Fruit fly (Drosophila melanogaster) whole organism, embryonic: Measurements from ENCODE around the gene CG6040.
A peak's percentile ranks its signal among the peaks of the same experiment; 100 is the strongest.

Experiments
- Blimp-1 ChIP-seq: fragments of 200-800 bp; sonication (Bioruptor generic); optimal IDR thresholded peaks from 3 replicates; lab custom pipeline; 2018; ENCODE audit warnings: missing biosample characterization, missing genetic modification characterization, mild to moderate bottlenecking, moderate library complexity, missing genetic modification reagents
- Bteb2 ChIP-seq: fragments of 200-800 bp; sonication (Bioruptor generic); optimal IDR thresholded peaks from 2 replicates; lab custom pipeline; 2016; ENCODE audit warnings: missing biosample characterization, missing genetic modification characterization
- CG1024 ChIP-seq: fragments of 200-800 bp; sonication (Bioruptor generic); IDR thresholded peaks from 2 replicates; pipeline ENCODE4 v1.3.6; 2022; ENCODE audit warnings: missing biosample characterization, missing genetic modification characterization
- CG10431 ChIP-seq: fragments of 200-800 bp; sonication (Bioruptor generic); optimal IDR thresholded peaks from 3 replicates; lab custom pipeline; 2018; ENCODE audit warnings: missing biosample characterization, mild to moderate bottlenecking, missing genetic modification characterization
- CG11247 ChIP-seq: fragments of 200-800 bp; sonication (Bioruptor generic); IDR thresholded peaks from 2 replicates; pipeline ENCODE4 v1.3.6; 2022; ENCODE audit warnings: missing biosample characterization, missing genetic modification characterization
- CG11723 ChIP-seq: fragments of 200-800 bp; sonication (Bioruptor generic); optimal IDR thresholded peaks from 2 replicates; lab custom pipeline; 2017; ENCODE audit warnings: missing biosample characterization, mild to moderate bottlenecking, missing genetic modification characterization
- CG12236 ChIP-seq: fragments of 200-800 bp; sonication (Bioruptor generic); optimal IDR thresholded peaks from 2 replicates; lab custom pipeline; 2016; ENCODE audit warnings: missing biosample characterization, missing genetic modification characterization
- CG12299 ChIP-seq: fragments of 200-800 bp; sonication (Bioruptor generic); optimal IDR thresholded peaks from 2 replicates; lab custom pipeline; 2018; ENCODE audit warnings: missing biosample characterization, mild to moderate bottlenecking, missing genetic modification characterization
- CG1233 ChIP-seq: fragments of 200-800 bp; sonication (Bioruptor generic); optimal IDR thresholded peaks from 4 replicates; lab custom pipeline; 2018; ENCODE audit warnings: missing biosample characterization, mild to moderate bottlenecking, missing genetic modification characterization
- CG13424 ChIP-seq: fragments of 200-800 bp; sonication (Bioruptor generic); optimal IDR thresholded peaks from 2 replicates; lab custom pipeline; 2019; ENCODE audit warnings: missing biosample characterization, mild to moderate bottlenecking, missing genetic modification characterization, moderate library complexity
- CG15073 ChIP-seq: fragments of 200-800 bp; sonication (Bioruptor generic); optimal IDR thresholded peaks from 2 replicates; lab custom pipeline; 2016; ENCODE audit warnings: missing biosample characterization, missing genetic modification characterization
- CG1602 ChIP-seq: fragments of 200-800 bp; sonication (Bioruptor generic); optimal IDR thresholded peaks from 3 replicates; lab custom pipeline; 2016; ENCODE audit warnings: missing biosample characterization, missing genetic modification characterization
- CG16779 ChIP-seq: fragments of 200-800 bp; sonication (Bioruptor generic); IDR thresholded peaks from 2 replicates; pipeline ENCODE4 v1.3.6; 2022; ENCODE audit warnings: missing biosample characterization, missing genetic modification characterization
- CG16815 ChIP-seq: fragments of 200-800 bp; sonication (Bioruptor generic); optimal IDR thresholded peaks from 3 replicates; lab custom pipeline; 2017; ENCODE audit warnings: missing biosample characterization, mild to moderate bottlenecking, missing genetic modification characterization
- CG17359 ChIP-seq: fragments of 200-800 bp; sonication (Bioruptor generic); optimal IDR thresholded peaks from 3 replicates; lab custom pipeline; 2018; ENCODE audit warnings: missing biosample characterization, mild to moderate bottlenecking, missing genetic modification characterization, moderate library complexity
- CG17612 ChIP-seq: fragments of 200-800 bp; sonication (Bioruptor generic); IDR thresholded peaks from 2 replicates; pipeline ENCODE4 v1.3.6; 2022; ENCODE audit warnings: missing biosample characterization, missing genetic modification characterization
- CG4282 ChIP-seq: fragments of 200-800 bp; sonication (Bioruptor generic); optimal IDR thresholded peaks from 2 replicates; lab custom pipeline; 2016; ENCODE audit warnings: missing biosample characterization, missing genetic modification characterization
- CG6765 ChIP-seq: fragments of 200-800 bp; sonication (Bioruptor generic); optimal IDR thresholded peaks from 3 replicates; lab custom pipeline; 2017; ENCODE audit warnings: missing biosample characterization, mild to moderate bottlenecking, missing genetic modification characterization
- CG7372 ChIP-seq: fragments of 200-800 bp; sonication (Bioruptor generic); IDR thresholded peaks from 2 replicates; pipeline ENCODE4 v1.3.6; 2022; ENCODE audit warnings: missing biosample characterization, missing genetic modification characterization
- CG7963 ChIP-seq: fragments of 200-800 bp; sonication (Bioruptor generic); IDR thresholded peaks from 3 replicates; pipeline ENCODE4 v1.3.6; 2022; ENCODE audit warnings: missing biosample characterization, missing genetic modification characterization; ENCODE audit not compliant: partially characterized antibody
- CG8089 ChIP-seq: fragments of 200-800 bp; sonication (Bioruptor generic); optimal IDR thresholded peaks from 3 replicates; lab custom pipeline; 2016; ENCODE audit warnings: missing biosample characterization, missing genetic modification characterization
- CG8478 ChIP-seq: fragments of >200 bp; optimal IDR thresholded peaks from 2 replicates; lab custom pipeline; 2018
- CG8765 ChIP-seq: fragments of 200-800 bp; sonication (Bioruptor generic); IDR thresholded peaks from 2 replicates; pipeline ENCODE4 v1.3.6; 2022; ENCODE audit warnings: missing biosample characterization, missing genetic modification characterization
- CTCF ChIP-seq: fragments of 200-800 bp; sonication (Bioruptor generic); optimal IDR thresholded peaks from 2 replicates; lab custom pipeline; 2017; ENCODE audit warnings: missing biosample characterization, mild to moderate bottlenecking, missing genetic modification characterization, moderate library complexity
- CoRest ChIP-seq: fragments of 200-800 bp; sonication (Bioruptor generic); optimal IDR thresholded peaks from 3 replicates; lab custom pipeline; 2018; ENCODE audit warnings: missing biosample characterization, mild to moderate bottlenecking, missing genetic modification characterization, moderate library complexity
- Drgx ChIP-seq: fragments of 200-800 bp; sonication (Bioruptor generic); IDR thresholded peaks from 2 replicates; pipeline ENCODE4 v1.3.6; 2022; ENCODE audit warnings: missing biosample characterization, missing genetic modification characterization
- E2f1 ChIP-seq: fragments of 200-800 bp; sonication (Bioruptor generic); IDR thresholded peaks from 2 replicates; pipeline ENCODE4 v1.3.6; 2022; ENCODE audit warnings: missing biosample characterization, missing genetic modification characterization
- Elba2 ChIP-seq: fragments of 200-800 bp; sonication (Bioruptor generic); optimal IDR thresholded peaks from 3 replicates; lab custom pipeline; 2016; ENCODE audit warnings: missing biosample characterization, missing genetic modification characterization
- HLH4C ChIP-seq: fragments of 200-800 bp; sonication (Bioruptor generic); IDR thresholded peaks from 3 replicates; pipeline ENCODE4 v1.3.6; 2022; ENCODE audit warnings: missing biosample characterization, missing genetic modification characterization; ENCODE audit not compliant: partially characterized antibody
- MTF-1 ChIP-seq: fragments of 200-800 bp; sonication (Bioruptor generic); optimal IDR thresholded peaks from 2 replicates; lab custom pipeline; 2018; ENCODE audit warnings: missing biosample characterization, mild to moderate bottlenecking, missing genetic modification characterization, borderline replicate concordance
- Sox100B ChIP-seq: fragments of 200-800 bp; sonication (Bioruptor generic); optimal IDR thresholded peaks from 3 replicates; lab custom pipeline; 2018; ENCODE audit warnings: missing biosample characterization, mild to moderate bottlenecking, missing genetic modification characterization
- Sry-β ChIP-seq: fragments of 200-800 bp; sonication (Bioruptor generic); optimal IDR thresholded peaks from 2 replicates; lab custom pipeline; 2018; ENCODE audit warnings: missing biosample characterization, mild to moderate bottlenecking, missing genetic modification characterization, moderate library complexity
- Taf1 ChIP-seq: fragments of 200-800 bp; sonication (Bioruptor generic); IDR thresholded peaks from 2 replicates; pipeline ENCODE4 v1.3.6; 2022; ENCODE audit warnings: missing biosample characterization, missing genetic modification characterization
- Tbp ChIP-seq: fragments of >200 bp; optimal IDR thresholded peaks from 2 replicates; lab custom pipeline; 2018; ENCODE audit warnings: missing biosample characterization, missing genetic modification characterization
- ab ChIP-seq: fragments of 200-800 bp; sonication (Bioruptor generic); optimal IDR thresholded peaks from 2 replicates; lab custom pipeline; 2016; ENCODE audit warnings: missing biosample characterization, missing genetic modification characterization
- ap ChIP-seq: fragments of 200-800 bp; sonication (Bioruptor generic); IDR thresholded peaks from 2 replicates; pipeline ENCODE4 v1.3.6; 2022; ENCODE audit warnings: missing biosample characterization, missing genetic modification characterization
- ase ChIP-seq: fragments of 200-800 bp; sonication (Bioruptor generic); IDR thresholded peaks from 3 replicates; pipeline ENCODE4 v1.3.6; 2022; ENCODE audit warnings: missing biosample characterization, missing genetic modification characterization
- cato ChIP-seq: fragments of 200-800 bp; sonication (Bioruptor generic); optimal IDR thresholded peaks from 2 replicates; lab custom pipeline; 2016; ENCODE audit warnings: missing biosample characterization, missing genetic modification characterization, borderline replicate concordance
- chif ChIP-seq, 2 experiments: fragments of 200-800 bp; sonication (Bioruptor generic); optimal IDR thresholded peaks; 3 replicates each; lab custom pipeline; 2016; ENCODE audit warnings: missing biosample characterization in 2 of 2, missing genetic modification characterization in 2 of 2
- dan ChIP-seq: fragments of 200-800 bp; sonication (Bioruptor generic); IDR thresholded peaks from 2 replicates; pipeline ENCODE4 v1.3.6; 2022; ENCODE audit warnings: missing biosample characterization, missing genetic modification characterization
- esg ChIP-seq: fragments of 200-800 bp; sonication (Bioruptor generic); conservative IDR thresholded peaks from 2 replicates; pipeline ENCODE4 v1.3.6; 2022; ENCODE audit warnings: missing biosample characterization, missing genetic modification characterization
- exex ChIP-seq: fragments of 200-800 bp; sonication (Bioruptor generic); optimal IDR thresholded peaks from 4 replicates; lab custom pipeline; 2018; ENCODE audit warnings: missing biosample characterization, mild to moderate bottlenecking, missing genetic modification characterization, moderate library complexity
- ftz-f1 ChIP-seq: fragments of 200-800 bp; sonication (Bioruptor generic); optimal IDR thresholded peaks from 2 replicates; lab custom pipeline; 2016; ENCODE audit warnings: missing biosample characterization, missing genetic modification characterization
- gsb-n ChIP-seq: fragments of 200-800 bp; sonication (Bioruptor generic); optimal IDR thresholded peaks from 3 replicates; lab custom pipeline; 2018; ENCODE audit warnings: missing biosample characterization, mild to moderate bottlenecking, missing genetic modification characterization
- gt ChIP-seq: fragments of 200-800 bp; sonication (Bioruptor generic); IDR thresholded peaks from 2 replicates; pipeline ENCODE4 v1.3.6; 2022; ENCODE audit warnings: missing biosample characterization, missing genetic modification characterization
- jing ChIP-seq: fragments of 200-800 bp; sonication (Bioruptor generic); optimal IDR thresholded peaks from 2 replicates; lab custom pipeline; 2018; ENCODE audit warnings: missing biosample characterization, mild to moderate bottlenecking, missing genetic modification characterization
- prd ChIP-seq, 3 experiments: fragments of >200 bp in 2 of 3; fragments of 200-800 bp in 1 of 3; sonication (Bioruptor generic) in 1 of 3; optimal IDR thresholded peaks in 2 of 3; IDR thresholded peaks in 1 of 3; 2 replicates in 2 of 3; 3 replicates in 1 of 3; pipeline versions ENCODE4 v1.3.6 to Lab custom; 2017 to 2022; ENCODE audit warnings: missing biosample characterization in 1 of 3, missing genetic modification characterization in 1 of 3
- seq ChIP-seq: fragments of 200-800 bp; sonication (Bioruptor generic); IDR thresholded peaks from 2 replicates; pipeline ENCODE4 v1.3.6; 2022; ENCODE audit warnings: missing biosample characterization, missing genetic modification characterization
- tup ChIP-seq: fragments of 200-800 bp; sonication (Bioruptor generic); optimal IDR thresholded peaks from 2 replicates; lab custom pipeline; 2016; ENCODE audit warnings: missing biosample characterization, mild to moderate bottlenecking, missing genetic modification characterization, moderate library complexity
- wdn ChIP-seq: fragments of 200-800 bp; sonication (Bioruptor generic); IDR thresholded peaks from 2 replicates; pipeline ENCODE4 v1.3.6; 2022; ENCODE audit warnings: missing biosample characterization, missing genetic modification characterization
- zfh2 ChIP-seq: fragments of 200-800 bp; sonication (Bioruptor generic); optimal IDR thresholded peaks from 2 replicates; lab custom pipeline; 2016; ENCODE audit warnings: missing biosample characterization, missing genetic modification characterization

The CG6040 gene

dm6 chr3R:19163972-19164819 lies 67.4 kb downstream of the CG6040 start, which contains the start of gene sqz (continued):
- TF ChIP-seq Tbp (no peak), CG13424 (tag; lab: Kevin White, UChicago) (no peak), CG4282 (GFP tag; lab: Kevin White, UChicago) (no peak), CG11723 (GFP tag; lab: Kevin White, UChicago) (no peak), CG8765 (GFP tag; lab: Robert Waterston, UW) (no peak), MTF-1 (peak; percentile 29), Drgx (GFP tag; lab: Robert Waterston, UW) (peak; percentile 79), CG1602 (no peak), CG11247 (GFP tag; lab: Robert Waterston, UW) (no peak), ase (GFP tag; lab: Robert Waterston, UW) (no peak), CoRest (tag; lab: Kevin White, UChicago) (no peak), Sox100B (GFP tag; lab: Kevin White, UChicago) (no peak), wdn (GFP tag; lab: Robert Waterston, UW) (no peak; the same call in 1 of the 2 replicates), tup (GFP tag; lab: Kevin White, UChicago) (no peak), gt (no peak), CG8478 (lab: Kevin White, UChicago) (no peak), CG15073 (GFP tag; lab: Kevin White, UChicago) (no peak), seq (GFP tag; lab: Robert Waterston, UW) (no peak; the same call in 1 of the 2 replicates), CG16779 (no peak), ftz-f1 (no peak), dan (no peak), CG17612 (GFP tag; lab: Robert Waterston, UW) (no peak), esg (GFP tag; lab: Robert Waterston, UW) (no peak), exex (no peak), CG7963 (no peak), CTCF (GFP tag; lab: Kevin White, UChicago) (no peak), Bteb2 (no peak), Sry-β (GFP tag; lab: Kevin White, UChicago) (no peak), CG1233 (GFP tag; lab: Kevin White, UChicago) (peak; percentile 6), gsb-n (tag; lab: Kevin White, UChicago) (peak; percentile 21), CG8089 (GFP tag; lab: Kevin White, UChicago) (no peak), CG6765 (GFP tag; lab: Kevin White, UChicago) (no peak), ap (no peak), CG10431 (GFP tag; lab: Kevin White, UChicago) (peak; percentile 29), prd (optimal IDR thresholded peaks at IDR 0.05; lab: Kevin White, UChicago) (no peak), prd (GFP tag; IDR thresholded peaks at IDR 0.05; lab: Robert Waterston, UW) (no peak), CG7372 (GFP tag; lab: Robert Waterston, UW) (no peak), Elba2 (no peak), CG16815 (GFP tag; lab: Kevin White, UChicago) (no peak), CG12299 (tag; lab: Kevin White, UChicago) (no peak), CG17359 (no peak), chif (GFP tag; optimal IDR thresholded peaks at IDR 0.05; lab: Kevin White, UChicago) (no peak), CG12236 (GFP tag; lab: Kevin White, UChicago) (no peak), ab (no peak), E2f1 (no peak), Blimp-1 (no peak), Taf1 (GFP tag; lab: Robert Waterston, UW) (no peak), zfh2 (GFP tag; lab: Kevin White, UChicago) (no peak), HLH4C (GFP tag; lab: Robert Waterston, UW) (no peak; the same call in 2 of the 3 replicates), jing (GFP tag; lab: Kevin White, UChicago) (no peak), cato (GFP tag; lab: Kevin White, UChicago) (no peak), CG1024 (no peak)
